Worm (Caenorhabditis elegans): ENCODE data around the gene T22F3.7.

The T22F3.7 gene

ce11 chrV:3578813-3579212 is 21.7 kb downstream of the T22F3.7 start, which contains the start of gene pygl-1 (continued):
- TF ChIP-seq ceh-40 (GFP tag; IDR thresholded peaks at IDR 0.05) (no peak), nfyb-1 (GFP tag; IDR thresholded peaks at IDR 0.05) (no peak), F49E8.2 (tag; optimal IDR thresholded peaks at IDR 0.05; ENCODE audit: insufficient read depth) (peak; percentile 61), nfya-2 (GFP tag; IDR thresholded peaks at IDR 0.05) (no peak), somi-1 (GFP tag; optimal IDR thresholded peaks at IDR 0.05) (no peak), lin-35 (GFP tag; optimal IDR thresholded peaks at IDR 0.05) (peak in 2 of 3 experiments; percentile 35 to 90), let-526 (GFP tag; IDR thresholded peaks at IDR 0.05) (no peak), bed-2 (GFP tag; IDR thresholded peaks at IDR 0.05) (0 out of 2 replicates have a peak, but pooled peaks have one; percentile 33), lsl-1 (GFP tag; optimal IDR thresholded peaks at IDR 0.05) (peak; percentile 99), nhr-179 (tag; optimal IDR thresholded peaks at IDR 0.05) (no peak), attf-5 (GFP tag; optimal IDR thresholded peaks at IDR 0.05) (no peak), Y53G8AR.9 (GFP tag; conservative IDR thresholded peaks at IDR 0.05) (peak; percentile 64), him-1 (tag; optimal IDR thresholded peaks at IDR 0.05) (peak; percentile 57), ztf-25 (GFP tag; IDR thresholded peaks at IDR 0.05) (no peak), dox-1 (GFP tag; IDR thresholded peaks at IDR 0.05) (peak; percentile 87), madf-6 (GFP tag; IDR thresholded peaks at IDR 0.05) (peak; percentile 99), lag-1 (GFP tag; IDR thresholded peaks at IDR 0.05) (no peak), F52B5.7 (tag; optimal IDR thresholded peaks at IDR 0.05) (no peak), Y56A3A.18 (GFP tag; IDR thresholded peaks at IDR 0.05) (no peak), ama-1 (optimal IDR thresholded peaks at IDR 0.05) (no peak), ama-1 (GFP tag; optimal IDR thresholded peaks at IDR 0.05) (no peak), ekl-4 (GFP tag; IDR thresholded peaks at IDR 0.05) (peak; percentile 62; the same call in 1 of the 2 replicates), aptf-3 (GFP tag; IDR thresholded peaks at IDR 0.05) (no peak), chd-7 (tag; optimal IDR thresholded peaks at IDR 0.05) (no peak), nhr-90 (tag; optimal IDR thresholded peaks at IDR 0.05) (no peak), attf-3 (GFP tag; conservative IDR thresholded peaks at IDR 0.05) (peak; percentile 84), snpc-1.1 (tag; optimal IDR thresholded peaks at IDR 0.05; ENCODE audit: insufficient read depth) (peak; percentile 63), zfh-2 (GFP tag; conservative IDR thresholded peaks at IDR 0.05) (no peak), egrh-3 (GFP tag; IDR thresholded peaks at IDR 0.05) (peak; percentile 12; the same call in 1 of the 2 replicates), ceh-79 (tag; optimal IDR thresholded peaks at IDR 0.05) (no peak), xnd-1 (tag; optimal IDR thresholded peaks at IDR 0.05) (peak; percentile 97), lir-1 (GFP tag; conservative IDR thresholded peaks at IDR 0.05) (peak; percentile 71), Y53F4B.3 (GFP tag; IDR thresholded peaks at IDR 0.05) (no peak), rcor-1 (GFP tag; IDR thresholded peaks at IDR 0.05) (peak; percentile 90), C17E4.6 (GFP tag; IDR thresholded peaks at IDR 0.05) (peak; percentile 85), snpc-4 (GFP tag; optimal IDR thresholded peaks at IDR 0.05) (peak; percentile 27), snpc-4 (tag; optimal IDR thresholded peaks at IDR 0.05) (peak in 2 of 4 experiments; percentile 35 to 65), F57C9.4 (tag; optimal IDR thresholded peaks at IDR 0.05) (no peak), pha-4 (tag; optimal IDR thresholded peaks at IDR 0.05) (no peak), efl-1 (GFP tag; optimal IDR thresholded peaks at IDR 0.05) (peak; percentile 99), ztf-6 (GFP tag; IDR thresholded peaks at IDR 0.05) (no peak), ceh-27 (GFP tag; optimal IDR thresholded peaks at IDR 0.05) (no peak)
